Worm (Caenorhabditis elegans) whole organism, young adult: Measurements from ENCODE around the gene K12H4.7.
A peak's percentile ranks its signal among the peaks of the same experiment; 100 is the strongest.

Experiments
- B0019.2 ChIP-seq: fragments of 200-800 bp; sonication (Bioruptor generic); conservative IDR thresholded peaks from 2 replicates; pipeline ENCODE4 v1.3.6; 2022; ENCODE audit warnings: missing genetic modification reagents, missing genetic modification characterization, missing compliant biosample characterization
- D2030.7 ChIP-seq: fragments of 200-800 bp; sonication (Bioruptor generic); IDR thresholded peaks from 2 replicates; pipeline ENCODE4 v1.3.6; 2022; ENCODE audit warnings: missing genetic modification reagents, missing genetic modification characterization, missing compliant biosample characterization
- F22D6.2 ChIP-seq: sonication (generic microtip); optimal IDR thresholded peaks from 2 replicates; lab custom pipeline; 2016; ENCODE audit warnings: mild to moderate bottlenecking, missing genetic modification characterization, missing compliant biosample characterization
- F39B2.1 ChIP-seq: fragments of 200-800 bp; sonication (Bioruptor generic); IDR thresholded peaks from 2 replicates; pipeline ENCODE4 v1.3.6; 2022; ENCODE audit warnings: missing genetic modification reagents, missing genetic modification characterization, missing compliant biosample characterization
- F52B5.7 ChIP-seq: sonication (generic microtip); optimal IDR thresholded peaks from 2 replicates; lab custom pipeline; 2016; ENCODE audit warnings: mild to moderate bottlenecking, missing genetic modification characterization, missing compliant biosample characterization
- F57A8.1 ChIP-seq: fragments of 200-800 bp; sonication (Bioruptor generic); optimal IDR thresholded peaks from 2 replicates; lab custom pipeline; 2018; ENCODE audit warnings: mild to moderate bottlenecking, missing genetic modification characterization, moderate library complexity, missing compliant biosample characterization
- Y79H2A.3 ChIP-seq: fragments of 200-800 bp; sonication (Bioruptor generic); conservative IDR thresholded peaks from 2 replicates; pipeline ENCODE4 v1.3.6; 2022; ENCODE audit warnings: missing genetic modification reagents, missing genetic modification characterization, missing compliant biosample characterization
- attf-6 ChIP-seq: fragments of 200-800 bp; sonication (Bioruptor generic); IDR thresholded peaks from 2 replicates; pipeline ENCODE4 v1.3.6; 2022; ENCODE audit warnings: missing genetic modification reagents, missing genetic modification characterization, missing compliant biosample characterization
- ceh-91 ChIP-seq: fragments of 200-800 bp; sonication (Bioruptor generic); IDR thresholded peaks from 2 replicates; pipeline ENCODE4 v1.3.6; 2022; ENCODE audit warnings: missing genetic modification reagents, missing genetic modification characterization, missing compliant biosample characterization
- dpff-1 ChIP-seq: sonication (generic microtip); optimal IDR thresholded peaks from 2 replicates; lab custom pipeline; 2017; ENCODE audit warnings: mild to moderate bottlenecking, missing genetic modification characterization, missing compliant biosample characterization
- gei-17 ChIP-seq: fragments of 200-800 bp; sonication (Bioruptor generic); optimal IDR thresholded peaks from 2 replicates; lab custom pipeline; 2018; ENCODE audit warnings: mild to moderate bottlenecking, missing genetic modification characterization, missing compliant biosample characterization
- hlh-12 ChIP-seq: sonication (generic microtip); optimal IDR thresholded peaks from 2 replicates; lab custom pipeline; 2016; ENCODE audit warnings: missing genetic modification characterization, missing compliant biosample characterization
- hmg-20 ChIP-seq: fragments of 200-800 bp; sonication (Bioruptor generic); IDR thresholded peaks from 2 replicates; pipeline ENCODE4 v1.3.6; 2022; ENCODE audit warnings: missing genetic modification reagents, missing genetic modification characterization, missing compliant biosample characterization
- lag-1 ChIP-seq: fragments of 200-800 bp; sonication (Bioruptor generic); IDR thresholded peaks from 2 replicates; pipeline ENCODE4 v1.3.6; 2022; ENCODE audit warnings: missing genetic modification reagents, missing genetic modification characterization, missing compliant biosample characterization
- lin-54 ChIP-seq: fragments of 200-800 bp; sonication (Bioruptor generic); optimal IDR thresholded peaks from 2 replicates; lab custom pipeline; 2018; ENCODE audit warnings: mild to moderate bottlenecking, missing genetic modification characterization, missing compliant biosample characterization
- madf-3 ChIP-seq: fragments of 200-800 bp; sonication (Bioruptor generic); IDR thresholded peaks from 2 replicates; pipeline ENCODE4 v1.3.6; 2022; ENCODE audit warnings: missing genetic modification reagents, missing genetic modification characterization, missing compliant biosample characterization
- nhr-120 ChIP-seq: fragments of 200-800 bp; sonication (Bioruptor generic); IDR thresholded peaks from 2 replicates; pipeline ENCODE4 v1.3.6; 2022; ENCODE audit warnings: missing genetic modification characterization, missing compliant biosample characterization
- nhr-27 ChIP-seq: fragments of 200-800 bp; sonication (Bioruptor generic); optimal IDR thresholded peaks from 2 replicates; lab custom pipeline; 2018; ENCODE audit warnings: mild to moderate bottlenecking, missing genetic modification characterization, moderate library complexity, missing compliant biosample characterization
- nhr-80 ChIP-seq: sonication (generic microtip); optimal IDR thresholded peaks from 2 replicates; lab custom pipeline; 2016; ENCODE audit warnings: missing genetic modification characterization, missing compliant biosample characterization
- snpc-4 ChIP-seq, 5 experiments: fragments of 150-350 bp in 1 of 5; sonication (generic microtip) in 4 of 5; optimal IDR thresholded peaks; 2 replicates each; lab custom pipeline; 2014 to 2018; ENCODE audit warnings: missing genetic modification characterization in 5 of 5, missing biosample characterization in 3 of 5, antibody characterized with exemption in 2 of 5, mild to moderate bottlenecking in 2 of 5, missing compliant biosample characterization in 2 of 5, missing genotype in 2 of 5, moderate library complexity in 2 of 5, missing genetic modification reagents in 1 of 5
- somi-1 ChIP-seq: fragments of 200-800 bp; sonication (Bioruptor generic); optimal IDR thresholded peaks from 2 replicates; lab custom pipeline; 2018; ENCODE audit warnings: mild to moderate bottlenecking, missing genetic modification characterization, missing compliant biosample characterization
- tbp1 ChIP-seq: fragments of 200-800 bp; sonication (Bioruptor generic); optimal IDR thresholded peaks from 2 replicates; lab custom pipeline; 2018; ENCODE audit warnings: mild to moderate bottlenecking, missing genetic modification characterization, missing compliant biosample characterization
- ztf-25 ChIP-seq: fragments of 200-800 bp; sonication (Bioruptor generic); IDR thresholded peaks from 2 replicates; pipeline ENCODE4 v1.3.6; 2022; ENCODE audit warnings: missing genetic modification reagents, missing genetic modification characterization, missing compliant biosample characterization
- ztf-26 ChIP-seq: sonication (generic microtip); optimal IDR thresholded peaks from 2 replicates; lab custom pipeline; 2017; ENCODE audit warnings: missing genetic modification characterization, missing compliant biosample characterization
- ztf-3 ChIP-seq: fragments of 200-800 bp; sonication (Bioruptor generic); optimal IDR thresholded peaks from 2 replicates; lab custom pipeline; 2018; ENCODE audit warnings: mild to moderate bottlenecking, missing genetic modification characterization, missing compliant biosample characterization

K12H4.7 gene

DNA sequence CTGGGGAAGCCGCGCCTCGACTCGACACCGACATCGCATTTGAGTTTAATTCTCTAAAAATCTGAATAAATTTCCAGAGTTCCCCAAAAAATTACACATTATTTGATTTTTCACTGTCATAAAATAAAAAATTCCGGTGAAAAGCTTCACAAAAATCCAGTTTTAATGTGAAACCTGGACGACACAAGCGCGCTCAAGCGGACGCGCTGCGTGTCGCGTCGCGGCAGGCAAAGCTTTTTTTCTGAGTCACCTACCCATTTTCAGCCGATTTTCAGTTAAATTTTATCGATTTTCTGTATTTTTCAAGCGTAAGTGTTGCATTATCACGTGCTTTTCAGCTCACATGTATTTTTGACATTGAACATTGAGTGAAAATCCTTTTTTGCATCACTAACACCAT lies 41.1 kb downstream of the K12H4.7 start, which contains the start of gene cit-1.1:
TSS of gene cit-1.1 (minus strand) at position 53 of the 400 bp plus-strand sequence.
- TF ChIP-seq madf-3 (GFP tag; lab: Robert Waterston, UW), result peak; percentile 97
- no peak for TF ChIP-seq hlh-12 (tag; lab: Kevin White, UChicago)
- TF ChIP-seq F52B5.7 (tag; lab: Kevin White, UChicago), result no peak
- TF ChIP-seq nhr-80, result peak; percentile 15

DNA sequence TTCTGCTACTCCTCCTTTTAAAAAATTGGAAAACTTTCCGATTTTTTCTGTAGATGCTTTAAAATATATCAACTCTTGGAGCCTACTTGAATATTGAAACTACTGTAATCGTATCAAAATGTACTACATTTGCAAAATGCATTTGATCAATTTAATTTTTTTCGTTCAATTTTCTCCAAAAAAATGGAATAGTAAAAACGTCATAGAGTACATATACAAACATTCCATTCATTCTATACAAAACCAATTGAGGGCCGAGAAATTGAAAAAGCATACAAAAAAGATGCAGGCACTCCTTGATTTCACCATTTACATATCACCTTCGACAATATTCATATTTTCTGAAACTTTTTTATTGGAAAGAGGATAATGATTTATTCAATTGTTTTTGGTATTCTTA lies 46.8 kb downstream of the K12H4.7 start, which contains the start of gene C06G4.6:
TSS of gene C06G4.6 (plus strand) at position 301 of the 400 bp plus-strand sequence.
- no peak for TF ChIP-seq ztf-25 (GFP tag; lab: Robert Waterston, UW)
- no peak for TF ChIP-seq lag-1 (GFP tag; lab: Robert Waterston, UW)
- no peak for TF ChIP-seq gei-17 (GFP tag; lab: Kevin White, UChicago)
- no peak for TF ChIP-seq hlh-12 (tag; lab: Kevin White, UChicago)
- no peak for TF ChIP-seq F57A8.1 (GFP tag; lab: Kevin White, UChicago)
- TF ChIP-seq attf-6, result no peak
- no peak for TF ChIP-seq nhr-27 (tag; lab: Kevin White, UChicago)
- no peak for TF ChIP-seq ceh-91 (GFP tag; lab: Robert Waterston, UW)
- no peak for TF ChIP-seq tbp1 (GFP tag; lab: Kevin White, UChicago)
- TF ChIP-seq somi-1, result no peak
- no peak for TF ChIP-seq B0019.2 (GFP tag; lab: Robert Waterston, UW)
- no peak for TF ChIP-seq nhr-120 (GFP tag; lab: Robert Waterston, UW)
- TF ChIP-seq dpff-1, result no peak
- no peak for TF ChIP-seq lin-54 (GFP tag; lab: Kevin White, UChicago)
- TF ChIP-seq snpc-4 (GFP tag; optimal IDR thresholded peaks at IDR 0.05; lab: Kevin White, UChicago), result no peak
- TF ChIP-seq snpc-4 (tag; optimal IDR thresholded peaks at IDR 0.05; lab: Kevin White, UChicago), result no peak
- TF ChIP-seq ztf-26, result no peak
- no peak for TF ChIP-seq F22D6.2 (tag; lab: Kevin White, UChicago)

DNA sequence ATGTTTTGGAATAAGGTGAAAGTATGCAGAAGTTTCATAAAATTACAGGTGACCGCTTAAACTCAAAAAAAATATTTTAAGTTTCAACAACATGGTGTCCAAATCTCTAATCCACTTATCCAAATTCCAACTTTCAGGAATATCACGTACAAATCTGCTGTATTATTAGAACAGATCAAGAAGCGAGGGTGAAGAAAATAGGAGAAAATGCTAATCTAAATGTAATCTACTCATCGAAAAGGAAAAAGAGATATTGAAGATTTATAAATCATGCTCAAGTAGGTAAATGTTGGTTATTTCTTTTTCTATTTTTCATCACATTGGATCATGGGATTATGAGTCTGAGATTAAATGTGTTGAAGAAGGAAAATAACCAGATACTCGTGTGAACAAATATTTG lies 49.3 kb downstream of the K12H4.7 start:
- TF ChIP-seq D2030.7 (GFP tag; lab: Robert Waterston, UW), result no peak
- no peak for TF ChIP-seq ztf-3 (GFP tag; lab: Kevin White, UChicago)
- no peak for TF ChIP-seq F39B2.1
- no peak for TF ChIP-seq Y79H2A.3 (GFP tag; lab: Robert Waterston, UW)
- TF ChIP-seq hmg-20 (GFP tag; lab: Robert Waterston, UW), result no peak
